Worm (Caenorhabditis elegans) whole organism, L4 larva: ENCODE data around the gene cfap-20.

Experiments used
- F26F4.8 ChIP-seq: fragments of 200-800 bp; sonication (Bioruptor generic); conservative IDR thresholded peaks from 2 replicates; pipeline ENCODE4 v1.3.6; 2022; ENCODE audit warnings: missing genetic modification characterization, missing compliant biosample characterization
- F37D6.2 ChIP-seq: sonication (generic microtip); optimal IDR thresholded peaks from 2 replicates; lab custom pipeline; 2016; ENCODE audit warnings: mild to moderate bottlenecking, missing genetic modification characterization, missing compliant biosample characterization
- T20F7.1 ChIP-seq: fragments of 200-800 bp; sonication (Bioruptor generic); optimal IDR thresholded peaks from 2 replicates; lab custom pipeline; 2018; ENCODE audit warnings: mild to moderate bottlenecking, missing genetic modification characterization, missing compliant biosample characterization
- T26A8.4 ChIP-seq: fragments of 200-800 bp; sonication (Bioruptor generic); IDR thresholded peaks from 2 replicates; pipeline ENCODE4 v1.3.6; 2022; ENCODE audit warnings: missing genetic modification characterization, missing compliant biosample characterization
- Y105C5A.15 ChIP-seq: fragments of 200-800 bp; sonication (Bioruptor generic); IDR thresholded peaks from 2 replicates; pipeline ENCODE4 v1.3.6; 2022; ENCODE audit warnings: missing genetic modification characterization, missing compliant biosample characterization
- Y75B8A.6 ChIP-seq: fragments of 200-800 bp; sonication (Bioruptor generic); IDR thresholded peaks from 2 replicates; pipeline ENCODE4 v1.3.6; 2022; ENCODE audit warnings: missing genetic modification reagents, missing genetic modification characterization, missing compliant biosample characterization
- ZK337.2 ChIP-seq: fragments of 200-800 bp; sonication (Bioruptor generic); IDR thresholded peaks from 2 replicates; pipeline ENCODE4 v1.3.6; 2022; ENCODE audit warnings: missing genetic modification reagents, missing genetic modification characterization, missing compliant biosample characterization
- ZK546.5 ChIP-seq, 2 experiments: sonication (generic microtip); optimal IDR thresholded peaks; 2 replicates each; lab custom pipeline; 2017; ENCODE audit warnings: missing biosample characterization in 2 of 2, missing genetic modification characterization in 2 of 2
- aha-1 ChIP-seq: fragments of 150-350 bp; peaks from one replicate; lab custom pipeline; 2014; ENCODE audit warnings: missing biosample characterization, missing genetic modification characterization
- aly-2 ChIP-seq: sonication (generic microtip); optimal IDR thresholded peaks from 2 replicates; lab custom pipeline; 2018; ENCODE audit warnings: missing biosample characterization, missing genetic modification characterization
- ama-1 ChIP-seq: fragments of 150-350 bp; optimal IDR thresholded peaks from 2 replicates; lab custom pipeline; 2014; ENCODE audit warnings: inconsistent platforms, mixed read lengths
- attf-4 ChIP-seq: sonication (generic microtip); optimal IDR thresholded peaks from 3 replicates; lab custom pipeline; 2017; ENCODE audit warnings: missing biosample characterization, missing genetic modification characterization
- ceh-28 ChIP-seq: fragments of 150-350 bp; optimal IDR thresholded peaks from 2 replicates; lab custom pipeline; 2014; ENCODE audit warnings: missing biosample characterization, missing genetic modification reagents, missing genetic modification characterization
- ceh-44 ChIP-seq: fragments of 200-800 bp; sonication (Bioruptor generic); IDR thresholded peaks from 2 replicates; pipeline ENCODE4 v1.3.6; 2022; ENCODE audit warnings: missing genetic modification reagents, missing genetic modification characterization, missing compliant biosample characterization
- ceh-82 ChIP-seq: sonication (generic microtip); optimal IDR thresholded peaks from 2 replicates; lab custom pipeline; 2017; ENCODE audit warnings: missing biosample characterization, missing genetic modification characterization
- ces-1 ChIP-seq: fragments of 150-350 bp; sonication (generic microtip); optimal IDR thresholded peaks from 4 replicates; lab custom pipeline; 2014; ENCODE audit warnings: missing biosample characterization, missing genetic modification reagents, missing genetic modification characterization
- ctbp-1 ChIP-seq: fragments of 200-800 bp; sonication (Bioruptor generic); IDR thresholded peaks from 2 replicates; pipeline ENCODE4 v1.3.6; 2022; ENCODE audit warnings: missing genetic modification reagents, missing genetic modification characterization, missing compliant biosample characterization
- daf-16 ChIP-seq, 3 experiments: sonication (generic microtip); optimal IDR thresholded peaks; 2 replicates each; lab custom pipeline; 2016 to 2017; ENCODE audit warnings: missing genetic modification characterization in 3 of 3, missing genetic modification reagents in 3 of 3, mild to moderate bottlenecking in 2 of 3, missing compliant biosample characterization in 2 of 3, missing biosample characterization in 1 of 3, moderate library complexity in 1 of 3
- dmd-9 ChIP-seq: fragments of 200-800 bp; sonication (Bioruptor generic); IDR thresholded peaks from 2 replicates; pipeline ENCODE4 v1.3.6; 2022; ENCODE audit warnings: missing genetic modification reagents, missing genetic modification characterization, missing compliant biosample characterization
- duxl-1 ChIP-seq: sonication (generic microtip); optimal IDR thresholded peaks from 2 replicates; lab custom pipeline; 2016; ENCODE audit warnings: mild to moderate bottlenecking, missing genetic modification characterization, moderate library complexity, missing compliant biosample characterization; ENCODE audit not compliant: poor library complexity
- dve-1 ChIP-seq: sonication (generic microtip); optimal IDR thresholded peaks from 2 replicates; lab custom pipeline; 2017; ENCODE audit warnings: antibody characterized with exemption, mild to moderate bottlenecking, missing genetic modification characterization, missing compliant biosample characterization; ENCODE audit not compliant: insufficient read depth
- egl-27 ChIP-seq: sonication (generic microtip); optimal IDR thresholded peaks from 3 replicates; lab custom pipeline; 2017; ENCODE audit warnings: missing biosample characterization, missing genetic modification reagents, missing genetic modification characterization
- hlh-30 ChIP-seq: sonication (generic microtip); optimal IDR thresholded peaks from 2 replicates; lab custom pipeline; 2017; ENCODE audit warnings: antibody characterized with exemption, mild to moderate bottlenecking, missing genetic modification characterization, missing compliant biosample characterization; ENCODE audit not compliant: insufficient read depth
- jun-1 ChIP-seq: fragments of 150-350 bp; optimal IDR thresholded peaks from 2 replicates; lab custom pipeline; 2014; ENCODE audit warnings: missing biosample characterization, missing genetic modification reagents, missing genetic modification characterization
- lim-7 ChIP-seq: fragments of 200-800 bp; sonication (Bioruptor generic); IDR thresholded peaks from 2 replicates; pipeline ENCODE4 v1.3.6; 2022; ENCODE audit warnings: missing genetic modification characterization, missing compliant biosample characterization
- lin-13 ChIP-seq: fragments of 150-350 bp; optimal IDR thresholded peaks from 2 replicates; lab custom pipeline; 2014; ENCODE audit warnings: missing biosample characterization, missing genetic modification reagents, missing genetic modification characterization
- lin-38 ChIP-seq: fragments of 200-800 bp; sonication (Bioruptor generic); IDR thresholded peaks from 2 replicates; pipeline ENCODE4 v1.3.6; 2022; ENCODE audit warnings: missing genetic modification reagents, missing genetic modification characterization, missing compliant biosample characterization
- lsy-2 ChIP-seq, 2 experiments: fragments of 150-350 bp in 1 of 2; sonication (generic microtip) in 1 of 2; optimal IDR thresholded peaks; 2 replicates each; lab custom pipeline; 2014 to 2017; ENCODE audit warnings: missing biosample characterization in 2 of 2, missing genetic modification characterization in 2 of 2
- mep-1 ChIP-seq: fragments of 150-350 bp; sonication (generic microtip); optimal IDR thresholded peaks from 3 replicates; lab custom pipeline; 2014; ENCODE audit warnings: missing biosample characterization, missing genetic modification characterization
- mes-2 ChIP-seq: sonication (generic microtip); optimal IDR thresholded peaks from 2 replicates; lab custom pipeline; 2016; ENCODE audit warnings: missing genotype, mild to moderate bottlenecking, missing genetic modification characterization, missing compliant biosample characterization; ENCODE audit not compliant: poor library complexity, severe bottlenecking
- nhr-102 ChIP-seq: sonication (generic microtip); optimal IDR thresholded peaks from 2 replicates; lab custom pipeline; 2016; ENCODE audit warnings: mild to moderate bottlenecking, missing genetic modification characterization, moderate library complexity, missing compliant biosample characterization
- nhr-11 ChIP-seq: fragments of 150-350 bp; optimal IDR thresholded peaks from 2 replicates; lab custom pipeline; 2014; ENCODE audit warnings: missing biosample characterization, missing genetic modification characterization
- nhr-25 ChIP-seq: sonication (generic microtip); optimal IDR thresholded peaks from 2 replicates; lab custom pipeline; 2017; ENCODE audit warnings: missing genetic modification characterization, mild to moderate bottlenecking, missing compliant biosample characterization, antibody characterized with exemption, moderate library complexity, borderline replicate concordance; ENCODE audit not compliant: insufficient read depth
- nhr-28 ChIP-seq: fragments of 150-350 bp; optimal IDR thresholded peaks from 2 replicates; lab custom pipeline; 2014; ENCODE audit warnings: missing biosample characterization, missing genetic modification characterization
- nhr-42 ChIP-seq: fragments of 200-800 bp; sonication (Bioruptor generic); IDR thresholded peaks from 2 replicates; pipeline ENCODE4 v1.3.6; 2022; ENCODE audit warnings: missing genetic modification characterization, missing compliant biosample characterization
- nhr-6 ChIP-seq: fragments of 150-350 bp; optimal IDR thresholded peaks from 2 replicates; lab custom pipeline; 2014; ENCODE audit warnings: missing biosample characterization, missing genetic modification characterization
- nhr-77 ChIP-seq: fragments of 150-350 bp; optimal IDR thresholded peaks from 2 replicates; lab custom pipeline; 2014; ENCODE audit warnings: missing biosample characterization, missing genetic modification characterization
- php-3 ChIP-seq: fragments of 200-800 bp; sonication (Bioruptor generic); IDR thresholded peaks from 2 replicates; pipeline ENCODE4 v1.3.6; 2022; ENCODE audit warnings: missing genetic modification reagents, missing genetic modification characterization, missing compliant biosample characterization
- rbr-2 ChIP-seq: sonication (generic microtip); optimal IDR thresholded peaks from 2 replicates; lab custom pipeline; 2016; ENCODE audit warnings: missing genotype, missing genetic modification characterization, missing compliant biosample characterization
- set-16 ChIP-seq: fragments of 200-800 bp; sonication (Bioruptor generic); IDR thresholded peaks from 2 replicates; pipeline ENCODE4 v1.3.6; 2022; ENCODE audit warnings: missing genetic modification reagents, missing genetic modification characterization, missing compliant biosample characterization
- skn-1 ChIP-seq: fragments of 150-350 bp; optimal IDR thresholded peaks from 2 replicates; lab custom pipeline; 2014; ENCODE audit warnings: missing biosample characterization, missing genetic modification characterization
- spr-1 ChIP-seq: sonication (generic microtip); optimal IDR thresholded peaks from 2 replicates; lab custom pipeline; 2016; ENCODE audit warnings: mild to moderate bottlenecking, missing genetic modification characterization, missing compliant biosample characterization
- unc-62 ChIP-seq, 3 experiments: fragments of 150-350 bp in 1 of 3; sonication (generic microtip); optimal IDR thresholded peaks in 2 of 3; peaks in 1 of 3; 1 replicate in 1 of 3; 2 replicates in 2 of 3; lab custom pipeline; 2014 to 2017; ENCODE audit warnings: missing biosample characterization in 3 of 3, missing genetic modification characterization in 3 of 3, missing genetic modification reagents in 3 of 3, missing genotype in 1 of 3
- zip-11 ChIP-seq: fragments of 200-800 bp; sonication (Bioruptor generic); IDR thresholded peaks from 2 replicates; pipeline ENCODE4 v1.3.6; 2022; ENCODE audit warnings: missing genetic modification characterization, missing compliant biosample characterization
- ztf-11 ChIP-seq: fragments of 150-350 bp; optimal IDR thresholded peaks from 2 replicates; lab custom pipeline; 2014; ENCODE audit warnings: missing biosample characterization, missing genetic modification characterization

Gene cfap-20

DNA sequence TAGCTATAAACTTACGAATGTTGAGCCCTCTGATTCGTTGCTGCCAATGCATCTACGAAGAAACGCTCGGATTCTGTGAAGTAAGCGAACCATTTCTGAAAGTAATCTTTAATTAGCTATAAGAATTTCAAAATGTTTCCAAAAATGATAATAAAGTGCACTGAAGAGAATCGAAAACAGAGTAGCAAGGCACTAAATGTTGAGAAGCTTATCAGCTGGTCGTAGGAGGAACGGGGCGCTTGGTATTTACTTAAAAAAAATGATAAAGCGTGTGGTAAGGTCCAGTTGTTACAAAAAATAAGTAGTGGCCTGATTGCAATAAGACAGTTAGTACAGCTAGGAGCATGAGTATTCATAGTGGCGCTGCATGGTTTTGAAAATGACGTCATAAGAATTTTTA is 9.0 kb upstream of the cfap-20 start, which contains the start of gene C54C6.7 (continued):
- TF ChIP-seq daf-16 (GFP tag; optimal IDR thresholded peaks at IDR 0.05; lab: Kevin White, UChicago) = no peak
- peak; percentile 30 for TF ChIP-seq daf-16 (tag; optimal IDR thresholded peaks at IDR 0.05; lab: Kevin White, UChicago)
- no peak for TF ChIP-seq nhr-11

ce11 chrIII:3543071-3543470 is 5.8 kb upstream of the cfap-20 start:
- no peak for TF ChIP-seq mes-2
- TF ChIP-seq lsy-2 (tag; optimal IDR thresholded peaks at IDR 0.05; lab: Kevin White, UChicago) = peak in 1 of 2 experiments; percentile 7
- no peak for TF ChIP-seq hlh-30 (tag; lab: Kevin White, UChicago)
- no peak for TF ChIP-seq nhr-42 (GFP tag; lab: Robert Waterston, UW)
- no peak for TF ChIP-seq lim-7 (GFP tag; lab: Robert Waterston, UW)
- peak; percentile 44 for TF ChIP-seq aha-1 (tag; lab: Kevin White, UChicago)
- TF ChIP-seq ceh-82 (tag; lab: Kevin White, UChicago) = no peak
- peak in 1 of 2 experiments; percentile 44 for TF ChIP-seq unc-62 (GFP tag; optimal IDR thresholded peaks at IDR 0.05 in 1 of 2; lab: Kevin White, UChicago)
- no peak for TF ChIP-seq unc-62 (tag; optimal IDR thresholded peaks at IDR 0.05; lab: Kevin White, UChicago)
- TF ChIP-seq ces-1 (GFP tag; lab: Kevin White, UChicago) = no peak
- no peak for TF ChIP-seq jun-1 (tag; lab: Kevin White, UChicago)
- TF ChIP-seq aly-2 (tag; lab: Kevin White, UChicago) = no peak
- no peak for TF ChIP-seq skn-1 (tag; lab: Kevin White, UChicago)
- TF ChIP-seq set-16 = no peak

- TF ChIP-seq duxl-1 (tag; lab: Kevin White, UChicago) (no peak), ceh-28 (tag; lab: Kevin White, UChicago) (no peak), T20F7.1 (no peak), lin-13 (no peak), lsy-2 (tag; optimal IDR thresholded peaks at IDR 0.05; lab: Kevin White, UChicago) (peak in 1 of 2 experiments; percentile 40), Y105C5A.15 (GFP tag; lab: Robert Waterston, UW) (no peak), nhr-6 (no peak), ctbp-1 (GFP tag; lab: Robert Waterston, UW) (peak; percentile 54; the same call in 1 of the 2 replicates), zip-11 (GFP tag; lab: Robert Waterston, UW) (no peak), unc-62 (GFP tag; optimal IDR thresholded peaks at IDR 0.05 in 1 of 2; lab: Kevin White, UChicago) (peak in 1 of 2 experiments; percentile 70), unc-62 (tag; optimal IDR thresholded peaks at IDR 0.05; lab: Kevin White, UChicago) (no peak), spr-1 (tag; lab: Kevin White, UChicago) (no peak), lin-38 (GFP tag; lab: Robert Waterston, UW) (no peak), aly-2 (tag; lab: Kevin White, UChicago) (no peak), mep-1 (peak; percentile 16), ZK337.2 (GFP tag; lab: Robert Waterston, UW) (no peak), nhr-28 (tag; lab: Kevin White, UChicago) (no peak), ceh-44 (GFP tag; lab: Robert Waterston, UW) (no peak), dmd-9 (GFP tag; lab: Robert Waterston, UW) (no peak), php-3 (GFP tag; lab: Robert Waterston, UW) (no peak), skn-1 (tag; lab: Kevin White, UChicago) (no peak), F26F4.8 (GFP tag; lab: Robert Waterston, UW) (no peak), nhr-25 (no peak), ama-1 (no peak), T26A8.4 (no peak), egl-27 (tag; lab: Kevin White, UChicago) (no peak), ces-1 (GFP tag; lab: Kevin White, UChicago) (peak; percentile 11), daf-16 (GFP tag; optimal IDR thresholded peaks at IDR 0.05; lab: Kevin White, UChicago) (no peak), daf-16 (tag; optimal IDR thresholded peaks at IDR 0.05; lab: Kevin White, UChicago) (no peak), ztf-11 (tag; lab: Kevin White, UChicago) (no peak), nhr-77 (tag; lab: Kevin White, UChicago) (no peak), Y75B8A.6 (GFP tag; lab: Robert Waterston, UW) (no peak), aha-1 (tag; lab: Kevin White, UChicago) (no peak), dve-1 (tag; lab: Kevin White, UChicago) (no peak), attf-4 (tag; lab: Kevin White, UChicago) (no peak), rbr-2 (tag; lab: Kevin White, UChicago) (peak; percentile 30), ZK546.5 (tag; optimal IDR thresholded peaks at IDR 0.05; lab: Kevin White, UChicago) (no peak), F37D6.2 (peak; percentile 42), lim-7 (GFP tag; lab: Robert Waterston, UW) (no peak), nhr-102 (tag; lab: Kevin White, UChicago) (no peak)
Measured at ce11 chrIII:3542105-3542504, 4.8 kb upstream of the cfap-20 start.
